Worm (Caenorhabditis elegans): Measurements from ENCODE around the gene cdk-5.

ce11 chrIII:13427817-13428216, 38.3 kb downstream of the cdk-5 start:
- TF ChIP-seq K12H6.12 (tag; optimal IDR thresholded peaks at IDR 0.05) (no peak), F37B4.10 (GFP tag; IDR thresholded peaks at IDR 0.05) (no peak), nhr-90 (tag; optimal IDR thresholded peaks at IDR 0.05) (no peak), pha-4 (tag; optimal IDR thresholded peaks at IDR 0.05) (no peak), akir-1 (GFP tag; optimal IDR thresholded peaks at IDR 0.05) (no peak), aptf-2 (GFP tag; conservative IDR thresholded peaks at IDR 0.05) (no peak), ztf-6 (GFP tag; IDR thresholded peaks at IDR 0.05) (no peak), efl-1 (GFP tag; optimal IDR thresholded peaks at IDR 0.05) (no peak), unc-62 (GFP tag; optimal IDR thresholded peaks at IDR 0.05) (no peak), bed-2 (GFP tag; IDR thresholded peaks at IDR 0.05) (no peak), attf-6 (GFP tag; IDR thresholded peaks at IDR 0.05) (no peak), lin-35 (GFP tag; optimal IDR thresholded peaks at IDR 0.05) (no peak)

Data from whole organism, young adult.